Fruit fly (Drosophila melanogaster) whole organism, embryonic: ENCODE data around the gene bt.
A peak's percentile ranks its signal among the peaks of the same experiment; 100 is the strongest.

Experiments
- Antp ChIP-seq: fragments of 200-800 bp; sonication (Bioruptor generic); optimal IDR thresholded peaks from 3 replicates; lab custom pipeline; 2016; ENCODE audit warnings: missing biosample characterization, missing genetic modification characterization
- B-H2 ChIP-seq: fragments of 200-800 bp; sonication (Bioruptor generic); optimal IDR thresholded peaks from 2 replicates; lab custom pipeline; 2018; ENCODE audit warnings: missing biosample characterization, mild to moderate bottlenecking, missing genetic modification characterization
- Blimp-1 ChIP-seq: fragments of 200-800 bp; sonication (Bioruptor generic); optimal IDR thresholded peaks from 3 replicates; lab custom pipeline; 2018; ENCODE audit warnings: missing biosample characterization, missing genetic modification characterization, mild to moderate bottlenecking, moderate library complexity, missing genetic modification reagents
- CG10267 ChIP-seq: fragments of 200-800 bp; sonication (Bioruptor generic); optimal IDR thresholded peaks from 2 replicates; lab custom pipeline; 2018; ENCODE audit warnings: missing biosample characterization, mild to moderate bottlenecking, missing genetic modification characterization, moderate library complexity
- CG10979 ChIP-seq: fragments of 200-800 bp; sonication (Bioruptor generic); optimal IDR thresholded peaks from 2 replicates; lab custom pipeline; 2018; ENCODE audit warnings: missing biosample characterization, mild to moderate bottlenecking, missing genetic modification characterization, moderate library complexity
- CG11560 ChIP-seq: fragments of 200-800 bp; sonication (Bioruptor generic); IDR thresholded peaks from 3 replicates; pipeline ENCODE4 v1.3.6; 2022; ENCODE audit warnings: missing biosample characterization, missing genetic modification characterization
- CG11695 ChIP-seq: fragments of 200-800 bp; sonication (Bioruptor generic); IDR thresholded peaks from 3 replicates; pipeline ENCODE4 v1.3.6; 2022; ENCODE audit warnings: missing biosample characterization, missing genetic modification characterization
- CG11696 ChIP-seq: fragments of 200-800 bp; sonication (Bioruptor generic); IDR thresholded peaks from 2 replicates; pipeline ENCODE4 v1.3.6; 2022; ENCODE audit warnings: missing biosample characterization, missing genetic modification characterization
- CG1233 ChIP-seq: fragments of 200-800 bp; sonication (Bioruptor generic); optimal IDR thresholded peaks from 4 replicates; lab custom pipeline; 2018; ENCODE audit warnings: missing biosample characterization, mild to moderate bottlenecking, missing genetic modification characterization
- CG13775 ChIP-seq: fragments of 200-800 bp; sonication (Bioruptor generic); optimal IDR thresholded peaks from 3 replicates; lab custom pipeline; 2017; ENCODE audit warnings: missing biosample characterization, mild to moderate bottlenecking, missing genetic modification characterization
- CG14050 ChIP-seq: fragments of 200-800 bp; sonication (Bioruptor generic); IDR thresholded peaks from 3 replicates; pipeline ENCODE4 v1.3.6; 2022; ENCODE audit warnings: missing biosample characterization, missing genetic modification characterization
- CG1529 ChIP-seq: fragments of 200-800 bp; sonication (Bioruptor generic); optimal IDR thresholded peaks from 3 replicates; lab custom pipeline; 2018; ENCODE audit warnings: missing biosample characterization, missing genetic modification characterization
- CG15514 ChIP-seq: fragments of 200-800 bp; sonication (Bioruptor generic); optimal IDR thresholded peaks from 3 replicates; lab custom pipeline; 2017; ENCODE audit warnings: missing biosample characterization, missing genetic modification characterization, mild to moderate bottlenecking, moderate library complexity, missing genetic modification reagents
- CG16863 ChIP-seq: fragments of 200-800 bp; sonication (Bioruptor generic); optimal IDR thresholded peaks from 3 replicates; lab custom pipeline; 2016; ENCODE audit warnings: missing biosample characterization, missing genetic modification characterization
- CG17568 ChIP-seq: fragments of 200-800 bp; sonication (Bioruptor generic); optimal IDR thresholded peaks from 2 replicates; lab custom pipeline; 2018; ENCODE audit warnings: missing biosample characterization, mild to moderate bottlenecking, missing genetic modification characterization, moderate library complexity
- CG18262 ChIP-seq: fragments of 200-800 bp; optimal IDR thresholded peaks from 3 replicates; lab custom pipeline; 2019; ENCODE audit warnings: missing biosample characterization, mild to moderate bottlenecking, missing genetic modification characterization, moderate library complexity
- CG30431 ChIP-seq: fragments of 200-800 bp; sonication (Bioruptor generic); optimal IDR thresholded peaks from 2 replicates; lab custom pipeline; 2017; ENCODE audit warnings: missing biosample characterization, missing genetic modification characterization
- CG3163 ChIP-seq: fragments of 200-800 bp; sonication (Bioruptor generic); optimal IDR thresholded peaks from 3 replicates; lab custom pipeline; 2016; ENCODE audit warnings: missing biosample characterization, missing genetic modification characterization
- CG33213 ChIP-seq: fragments of 200-800 bp; sonication (Bioruptor generic); optimal IDR thresholded peaks from 3 replicates; lab custom pipeline; 2016; ENCODE audit warnings: missing biosample characterization, missing genetic modification characterization
- CG5953 ChIP-seq: fragments of 200-800 bp; sonication (Bioruptor generic); IDR thresholded peaks from 2 replicates; pipeline ENCODE4 v1.3.6; 2022; ENCODE audit warnings: missing biosample characterization, missing genetic modification characterization
- CG6791 ChIP-seq: fragments of 200-800 bp; sonication (Bioruptor generic); IDR thresholded peaks from 3 replicates; pipeline ENCODE4 v1.3.6; 2022; ENCODE audit warnings: missing biosample characterization, missing genetic modification characterization; ENCODE audit not compliant: partially characterized antibody
- CG9437 ChIP-seq: fragments of 200-800 bp; sonication (Bioruptor generic); optimal IDR thresholded peaks from 2 replicates; lab custom pipeline; 2018; ENCODE audit warnings: missing biosample characterization, mild to moderate bottlenecking, missing genetic modification characterization
- Dip3 ChIP-seq: fragments of 200-800 bp; sonication (Bioruptor generic); optimal IDR thresholded peaks from 3 replicates; lab custom pipeline; 2016; ENCODE audit warnings: missing biosample characterization, missing genetic modification characterization
- E2f2 ChIP-seq: fragments of 200-800 bp; sonication (Bioruptor generic); IDR thresholded peaks from 2 replicates; pipeline ENCODE4 v1.3.6; 2022; ENCODE audit warnings: missing biosample characterization, missing genetic modification characterization
- HLH3B ChIP-seq: fragments of 200-800 bp; sonication (Bioruptor generic); IDR thresholded peaks from 2 replicates; pipeline ENCODE4 v1.3.6; 2022; ENCODE audit warnings: missing biosample characterization, missing genetic modification characterization
- Hr78 ChIP-seq, 2 experiments: fragments of 200-800 bp in 1 of 2; fragments of >200 bp in 1 of 2; sonication (Bioruptor generic) in 1 of 2; optimal IDR thresholded peaks; 2 replicates each; lab custom pipeline; 2017 to 2019; ENCODE audit warnings: missing biosample characterization in 2 of 2, missing genetic modification characterization in 2 of 2, mild to moderate bottlenecking in 1 of 2, moderate library complexity in 1 of 2
- Scr ChIP-seq: fragments of 200-800 bp; sonication (Bioruptor generic); IDR thresholded peaks from 2 replicates; pipeline ENCODE4 v1.3.6; 2022; ENCODE audit warnings: missing biosample characterization, missing genetic modification characterization; ENCODE audit not compliant: partially characterized antibody
- Sox100B ChIP-seq: fragments of 200-800 bp; sonication (Bioruptor generic); optimal IDR thresholded peaks from 3 replicates; lab custom pipeline; 2018; ENCODE audit warnings: missing biosample characterization, mild to moderate bottlenecking, missing genetic modification characterization
- amos ChIP-seq: fragments of 200-800 bp; sonication (Bioruptor generic); IDR thresholded peaks from 2 replicates; pipeline ENCODE4 v1.3.6; 2022; ENCODE audit warnings: missing biosample characterization, missing genetic modification characterization; ENCODE audit not compliant: partially characterized antibody
- ato ChIP-seq: fragments of 200-800 bp; sonication (Bioruptor generic); IDR thresholded peaks from 2 replicates; pipeline ENCODE4 v1.3.6; 2022; ENCODE audit warnings: missing biosample characterization, missing genetic modification characterization; ENCODE audit not compliant: partially characterized antibody
- bcd ChIP-seq: fragments of 200-800 bp; sonication (Bioruptor generic); optimal IDR thresholded peaks from 2 replicates; lab custom pipeline; 2017; ENCODE audit warnings: missing biosample characterization, mild to moderate bottlenecking, missing genetic modification characterization
- chif ChIP-seq, 2 experiments: fragments of 200-800 bp; sonication (Bioruptor generic); optimal IDR thresholded peaks; 3 replicates each; lab custom pipeline; 2016; ENCODE audit warnings: missing biosample characterization in 2 of 2, missing genetic modification characterization in 2 of 2
- croc ChIP-seq: fragments of 200-800 bp; sonication (Bioruptor generic); conservative IDR thresholded peaks from 3 replicates; pipeline ENCODE4 v1.3.6; 2022; ENCODE audit warnings: missing biosample characterization, missing genetic modification characterization
- dpn ChIP-seq, 2 experiments: fragments of 200-800 bp; sonication (Bioruptor generic); optimal IDR thresholded peaks; 3 replicates each; lab custom pipeline; 2016; ENCODE audit warnings: missing biosample characterization in 2 of 2, missing genetic modification characterization in 2 of 2
- ewg ChIP-seq: fragments of 200-800 bp; sonication (Bioruptor generic); optimal IDR thresholded peaks from 3 replicates; lab custom pipeline; 2017; ENCODE audit warnings: mild to moderate bottlenecking, missing biosample characterization, missing genetic modification reagents, missing genetic modification characterization
- fd102C ChIP-seq: fragments of 200-800 bp; sonication (Bioruptor generic); optimal IDR thresholded peaks from 2 replicates; lab custom pipeline; 2018; ENCODE audit warnings: missing biosample characterization, mild to moderate bottlenecking, missing genetic modification characterization, moderate library complexity
- grn ChIP-seq: fragments of 200-800 bp; sonication (Bioruptor generic); optimal IDR thresholded peaks from 3 replicates; lab custom pipeline; 2017; ENCODE audit warnings: missing biosample characterization, missing genetic modification characterization
- gsb ChIP-seq: fragments of 200-800 bp; sonication (Bioruptor generic); IDR thresholded peaks from 2 replicates; pipeline ENCODE4 v1.3.6; 2022; ENCODE audit warnings: missing biosample characterization, missing genetic modification characterization
- gt ChIP-seq: fragments of 200-800 bp; sonication (Bioruptor generic); IDR thresholded peaks from 2 replicates; pipeline ENCODE4 v1.3.6; 2022; ENCODE audit warnings: missing biosample characterization, missing genetic modification characterization
- jumu ChIP-seq: fragments of 200-800 bp; sonication (Bioruptor generic); optimal IDR thresholded peaks from 3 replicates; lab custom pipeline; 2016; ENCODE audit warnings: missing biosample characterization, missing genetic modification characterization
- kah ChIP-seq: fragments of 200-800 bp; sonication (Bioruptor generic); optimal IDR thresholded peaks from 2 replicates; lab custom pipeline; 2018; ENCODE audit warnings: missing biosample characterization, mild to moderate bottlenecking, missing genetic modification characterization
- lmd ChIP-seq: fragments of 200-800 bp; sonication (Bioruptor generic); IDR thresholded peaks from 2 replicates; pipeline ENCODE4 v1.3.6; 2022; ENCODE audit warnings: missing biosample characterization, missing genetic modification characterization
- mld ChIP-seq: fragments of 200-800 bp; sonication (Bioruptor generic); IDR thresholded peaks from 3 replicates; pipeline ENCODE4 v1.3.6; 2022; ENCODE audit warnings: missing biosample characterization, missing genetic modification characterization; ENCODE audit not compliant: partially characterized antibody
- nau ChIP-seq: fragments of 200-800 bp; sonication (Bioruptor generic); optimal IDR thresholded peaks from 3 replicates; lab custom pipeline; 2017; ENCODE audit warnings: missing biosample characterization, mild to moderate bottlenecking, missing genetic modification characterization, missing genetic modification reagents
- nmo ChIP-seq: fragments of 200-800 bp; sonication (Bioruptor generic); optimal IDR thresholded peaks from 2 replicates; lab custom pipeline; 2018; ENCODE audit warnings: missing biosample characterization, mild to moderate bottlenecking, missing genetic modification characterization, moderate library complexity
- pita ChIP-seq: fragments of 200-800 bp; sonication (Bioruptor generic); optimal IDR thresholded peaks from 2 replicates; lab custom pipeline; 2017; ENCODE audit warnings: missing biosample characterization, mild to moderate bottlenecking, missing genetic modification characterization
- pum ChIP-seq: fragments of 200-800 bp; sonication (Bioruptor generic); optimal IDR thresholded peaks from 2 replicates; lab custom pipeline; 2016; ENCODE audit warnings: missing biosample characterization, missing genetic modification characterization
- slp2 ChIP-seq: fragments of 200-800 bp; sonication (Bioruptor generic); optimal IDR thresholded peaks from 2 replicates; lab custom pipeline; 2016; ENCODE audit warnings: missing biosample characterization, missing genetic modification characterization
- so ChIP-seq: fragments of 200-800 bp; sonication (Bioruptor generic); IDR thresholded peaks from 3 replicates; pipeline ENCODE4 v1.3.6; 2022; ENCODE audit warnings: missing biosample characterization, missing genetic modification characterization
- tin ChIP-seq: fragments of 200-800 bp; sonication (Bioruptor generic); optimal IDR thresholded peaks from 3 replicates; lab custom pipeline; 2016; ENCODE audit warnings: missing biosample characterization, missing genetic modification characterization
- toy ChIP-seq: fragments of 200-800 bp; sonication (Bioruptor generic); IDR thresholded peaks from 2 replicates; pipeline ENCODE4 v1.3.6; 2022; ENCODE audit warnings: missing biosample characterization, missing genetic modification characterization

bt gene

DNA sequence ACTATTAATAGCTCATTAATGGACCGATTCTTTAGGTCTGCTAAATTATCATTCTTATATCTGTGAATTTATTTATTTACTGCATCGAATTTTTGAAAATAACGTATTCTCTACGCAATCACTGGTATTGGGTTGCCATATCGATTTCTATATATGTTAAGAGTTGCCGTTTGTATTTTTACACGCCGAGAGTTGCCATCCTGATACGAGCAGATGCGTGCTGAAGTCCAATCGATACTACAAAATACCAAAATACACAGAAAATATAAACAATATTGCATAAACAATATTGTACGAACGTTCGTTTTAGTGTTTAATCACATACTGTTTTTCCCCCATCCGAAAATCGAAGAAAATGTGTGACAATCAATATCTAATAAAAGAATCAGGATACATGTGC, 26.7 kb upstream of the bt start, which contains the start of gene ey (continued):
- TF ChIP-seq CG30431 (no peak), CG11696 (no peak), pita (GFP tag; lab: Kevin White, UChicago) (peak; percentile 38), jumu (GFP tag; lab: Kevin White, UChicago) (no peak), CG13775 (GFP tag; lab: Kevin White, UChicago) (no peak), croc (GFP tag; lab: Robert Waterston, UW) (no peak), amos (GFP tag; lab: Robert Waterston, UW) (peak; percentile 41; the same call in 1 of the 2 replicates), pum (GFP tag; lab: Kevin White, UChicago) (peak; percentile 9), CG1529 (GFP tag; lab: Kevin White, UChicago) (no peak), E2f2 (GFP tag; lab: Robert Waterston, UW) (no peak; the same call in none of the 2 replicates), CG6791 (GFP tag; lab: Robert Waterston, UW) (0 out of 3 replicates have a peak, but pooled peaks have one; percentile 12), nmo (GFP tag; lab: Kevin White, UChicago) (peak; percentile 8), Blimp-1 (GFP tag; lab: Kevin White, UChicago) (no peak), chif (GFP tag; optimal IDR thresholded peaks at IDR 0.05; lab: Kevin White, UChicago) (peak in 1 of 2 experiments; percentile 9), gt (no peak), B-H2 (GFP tag; lab: Kevin White, UChicago) (peak; percentile 15), toy (no peak), grn (GFP tag; lab: Kevin White, UChicago) (no peak), tin (no peak), nau (GFP tag; lab: Kevin White, UChicago) (no peak), Scr (GFP tag; lab: Robert Waterston, UW) (peak; percentile 4; the same call in 1 of the 2 replicates), CG10979 (no peak), mld (no peak), ato (GFP tag; lab: Robert Waterston, UW) (no peak), bcd (GFP tag; lab: Kevin White, UChicago) (no peak), CG11695 (no peak), CG33213 (GFP tag; lab: Kevin White, UChicago) (peak; percentile 90), CG14050 (GFP tag; lab: Robert Waterston, UW) (no peak), kah (no peak), CG17568 (GFP tag; lab: Kevin White, UChicago) (no peak), gsb (GFP tag; lab: Robert Waterston, UW) (no peak), Hr78 (GFP tag; optimal IDR thresholded peaks at IDR 0.05; lab: Kevin White, UChicago) (no peak), HLH3B (GFP tag; lab: Robert Waterston, UW) (no peak), fd102C (GFP tag; lab: Kevin White, UChicago) (no peak), lmd (GFP tag; lab: Robert Waterston, UW) (no peak), dpn (GFP tag; optimal IDR thresholded peaks at IDR 0.05; lab: Kevin White, UChicago) (peak; percentile 19 to 35), Sox100B (GFP tag; lab: Kevin White, UChicago) (no peak), slp2 (no peak), ewg (GFP tag; lab: Kevin White, UChicago) (no peak), CG11560 (no peak), CG3163 (GFP tag; lab: Kevin White, UChicago) (peak; percentile 17), CG1233 (GFP tag; lab: Kevin White, UChicago) (no peak), CG5953 (GFP tag; lab: Robert Waterston, UW) (no peak), CG10267 (peak; percentile 43), CG15514 (GFP tag; lab: Kevin White, UChicago) (peak; percentile 72), CG16863 (GFP tag; lab: Kevin White, UChicago) (no peak), so (GFP tag; lab: Robert Waterston, UW) (no peak), Antp (no peak), CG18262 (no peak), CG9437 (GFP tag; lab: Kevin White, UChicago) (no peak), Dip3 (GFP tag; lab: Kevin White, UChicago) (no peak)
